Worm (Caenorhabditis elegans): ENCODE results near the gene W03A5.2.

The W03A5.2 gene

DNA sequence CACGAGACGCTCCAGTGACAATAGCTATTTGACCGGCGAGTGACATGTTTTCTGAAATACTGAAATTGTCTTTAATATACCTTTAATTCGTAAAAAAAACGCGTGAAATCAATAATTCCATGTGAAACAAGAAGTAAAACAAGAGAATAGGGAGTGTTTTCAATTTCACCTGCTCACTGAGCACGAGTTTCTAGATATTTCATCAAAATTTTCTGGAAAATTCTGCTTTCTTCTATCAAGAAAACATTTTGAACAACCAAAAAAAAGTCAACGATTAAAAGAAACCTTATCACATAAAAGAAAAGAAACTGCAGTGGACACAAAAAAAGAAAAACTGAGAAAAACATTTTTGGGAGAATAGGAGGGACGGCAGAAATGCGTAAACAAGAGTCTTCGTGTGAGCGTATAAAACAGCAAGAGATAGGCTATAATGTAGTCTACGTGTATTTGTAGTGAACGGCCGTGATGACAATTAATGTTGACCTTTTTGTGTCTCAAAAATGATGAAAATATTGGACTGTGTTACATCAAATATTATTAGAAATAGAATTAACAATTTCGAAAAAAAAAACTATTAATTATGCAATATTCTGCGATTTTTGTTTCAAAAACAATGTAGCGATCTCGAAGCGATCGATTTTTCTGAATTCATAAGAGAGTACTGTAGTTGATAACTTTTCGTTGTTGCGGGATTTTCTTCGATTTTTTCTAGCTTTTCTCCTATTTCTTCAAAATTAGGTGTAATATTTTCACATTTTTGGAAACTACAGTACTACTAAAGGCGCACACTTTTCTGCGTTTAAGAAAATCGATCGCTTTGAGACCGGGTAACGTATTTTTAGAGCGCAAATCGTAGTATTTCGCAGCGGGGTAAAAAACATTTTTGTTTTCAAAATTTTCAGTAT is 37.6 kb upstream of the W03A5.2 start, which contains the start of gene dhs-9 (continued):
- TF ChIP-seq ztf-11 (tag; optimal IDR thresholded peaks at IDR 0.05) = no peak
- TF ChIP-seq pax-3 (tag; optimal IDR thresholded peaks at IDR 0.05) = no peak
- TF ChIP-seq jun-1 (tag; optimal IDR thresholded peaks at IDR 0.05) = no peak
- peak; percentile 12 for TF ChIP-seq xbp-1 (tag; optimal IDR thresholded peaks at IDR 0.05)
- peak; percentile 21 for TF ChIP-seq nhr-90 (tag; optimal IDR thresholded peaks at IDR 0.05; ENCODE audit: poor library complexity)
- no peak for TF ChIP-seq nhr-77 (tag; optimal IDR thresholded peaks at IDR 0.05)
- peak in 4 of 6 experiments; percentile 3 to 58 (median 15) for TF ChIP-seq elt-3 (tag; optimal IDR thresholded peaks at IDR 0.05)
- peak; percentile 12 for TF ChIP-seq nhr-71 (tag; optimal IDR thresholded peaks at IDR 0.05)
- no peak for TF ChIP-seq isw-1 (GFP tag; IDR thresholded peaks at IDR 0.05)
- peak; percentile 22 for TF ChIP-seq C16A3.4 (tag; optimal IDR thresholded peaks at IDR 0.05)
- TF ChIP-seq ceh-82 (tag; optimal IDR thresholded peaks at IDR 0.05) = no peak
- peak; percentile 44 for TF ChIP-seq elt-2 (tag; optimal IDR thresholded peaks at IDR 0.05)
- no peak for TF ChIP-seq nhr-11 (tag; optimal IDR thresholded peaks at IDR 0.05)
- TF ChIP-seq rnt-1 (tag; optimal IDR thresholded peaks at IDR 0.05) = no peak
- TF ChIP-seq lin-14 (GFP tag; optimal IDR thresholded peaks at IDR 0.05) = peak; percentile 71
- no peak for TF ChIP-seq hlh-17 (GFP tag; optimal IDR thresholded peaks at IDR 0.05; ENCODE audit: borderline replicate concordance)
- peak; percentile 34 for TF ChIP-seq mep-1 (tag; optimal IDR thresholded peaks at IDR 0.05)
- no peak for TF ChIP-seq dsc-1 (tag; optimal IDR thresholded peaks at IDR 0.05)
- no peak for TF ChIP-seq pqm-1 (tag; optimal IDR thresholded peaks at IDR 0.05)
- TF ChIP-seq snpc-4 (tag; optimal IDR thresholded peaks at IDR 0.05) = no peak
- TF ChIP-seq unc-98 (GFP tag; IDR thresholded peaks at IDR 0.05) = no peak
- TF ChIP-seq nhr-237 (tag; optimal IDR thresholded peaks at IDR 0.05) = no peak
- peak; percentile 7; the same call in 1 of the 2 replicates for TF ChIP-seq nhr-19 (GFP tag; conservative IDR thresholded peaks at IDR 0.05)
- no peak for TF ChIP-seq unc-130 (tag; optimal IDR thresholded peaks at IDR 0.05)
- TF ChIP-seq tbx-2 (tag; optimal IDR thresholded peaks at IDR 0.05) = no peak
- TF ChIP-seq mdl-1 (tag; optimal IDR thresholded peaks at IDR 0.05) = peak in 1 of 2 experiments; percentile 1
- TF ChIP-seq ets-5 (GFP tag; IDR thresholded peaks at IDR 0.05) = no peak
- peak; percentile 46 for TF ChIP-seq blmp-1 (tag; optimal IDR thresholded peaks at IDR 0.05)
- no peak for TF ChIP-seq ceh-90 (tag; optimal IDR thresholded peaks at IDR 0.05)
- no peak for TF ChIP-seq F16B12.6 (tag; optimal IDR thresholded peaks at IDR 0.05)
- no peak for TF ChIP-seq fkh-8 (tag; optimal IDR thresholded peaks at IDR 0.05)
- TF ChIP-seq nhr-20 (tag; optimal IDR thresholded peaks at IDR 0.05) = peak; percentile 92
- TF ChIP-seq aly-2 (tag; optimal IDR thresholded peaks at IDR 0.05) = no peak
- TF ChIP-seq lir-3 (tag; optimal IDR thresholded peaks at IDR 0.05; ENCODE audit: poor library complexity) = no peak
- TF ChIP-seq ama-1 (optimal IDR thresholded peaks at IDR 0.05) = no peak
- no peak for TF ChIP-seq nhr-76 (tag; optimal IDR thresholded peaks at IDR 0.05)
- no peak for TF ChIP-seq fos-1 (tag; optimal IDR thresholded peaks at IDR 0.05)
- no peak for TF ChIP-seq efl-3 (GFP tag; optimal IDR thresholded peaks at IDR 0.05)
- no peak for TF ChIP-seq unc-62 (GFP tag; optimal IDR thresholded peaks at IDR 0.05)
- no peak for TF ChIP-seq lin-39 (tag; optimal IDR thresholded peaks at IDR 0.05)
- no peak for TF ChIP-seq ceh-8 (GFP tag; optimal IDR thresholded peaks at IDR 0.05)
- no peak for TF ChIP-seq tlp-1 (tag; optimal IDR thresholded peaks at IDR 0.05)
- TF ChIP-seq lsy-2 (tag; optimal IDR thresholded peaks at IDR 0.05) = peak in 1 of 2 experiments; percentile 20
- no peak for TF ChIP-seq aha-1 (tag; optimal IDR thresholded peaks at IDR 0.05)
- TF ChIP-seq lin-35 (GFP tag; optimal IDR thresholded peaks at IDR 0.05) = peak in 1 of 2 experiments; percentile 32
- no peak for TF ChIP-seq lin-13 (GFP tag; optimal IDR thresholded peaks at IDR 0.05)
- no peak for TF ChIP-seq nhr-84 (tag; optimal IDR thresholded peaks at IDR 0.05)
- TF ChIP-seq nhr-85 (tag) = peak; percentile 82
- TF ChIP-seq dpl-1 (GFP tag; optimal IDR thresholded peaks at IDR 0.05) = peak in 1 of 3 experiments; percentile 20
- TF ChIP-seq nhr-12 (tag; optimal IDR thresholded peaks at IDR 0.05) = no peak
- no peak for TF ChIP-seq hlh-4 (tag; optimal IDR thresholded peaks at IDR 0.05)
